Worm (Caenorhabditis elegans) whole organism, L4/young adult: ENCODE measurements around the gene pis-1.
A peak's percentile ranks its signal among the peaks of the same experiment; 100 is the strongest.

Experiments
- W03F9.2 ChIP-seq: fragments of 150-350 bp; optimal IDR thresholded peaks from 2 replicates; lab custom pipeline; 2014; ENCODE audit warnings: missing biosample characterization, missing genetic modification characterization
- dao-5 ChIP-seq: sonication (generic microtip); optimal IDR thresholded peaks from 2 replicates; lab custom pipeline; 2016; ENCODE audit warnings: missing genotype, missing genetic modification characterization, moderate library complexity, missing compliant biosample characterization
- him-1 ChIP-seq: sonication (generic microtip); optimal IDR thresholded peaks from 2 replicates; lab custom pipeline; 2016; ENCODE audit warnings: missing genotype, missing genetic modification reagents, missing genetic modification characterization, missing compliant biosample characterization

pis-1 gene

DNA sequence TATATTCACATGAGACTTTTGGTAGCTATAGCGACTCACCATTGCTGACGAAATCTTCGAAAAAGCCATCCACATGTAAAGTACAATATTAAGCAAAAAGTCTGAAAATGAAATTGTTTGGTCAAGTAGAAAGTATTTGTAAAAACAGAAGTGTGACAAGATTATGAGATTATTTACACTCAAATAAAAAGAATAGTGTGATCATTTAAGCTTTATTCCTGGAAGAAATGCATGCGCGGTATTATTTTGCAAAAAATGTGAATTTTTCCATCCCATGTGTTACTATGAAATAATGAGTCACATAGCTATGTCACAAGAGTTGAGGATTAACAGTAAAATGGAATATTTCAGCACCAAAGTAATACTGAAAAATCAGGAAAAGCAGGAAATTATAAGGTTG lies 14.2 kb upstream of the pis-1 start, which contains the start of gene dct-15:
Gene dct-15, minus strand, starts transcription at position 101 of the 400 bp plus-strand sequence.
- no peak for TF ChIP-seq him-1 (tag; lab: Kevin White, UChicago)
- TF ChIP-seq W03F9.2 (tag; lab: Kevin White, UChicago), result no peak
- no peak for TF ChIP-seq dao-5 (tag; lab: Kevin White, UChicago)

- no peak for TF ChIP-seq him-1 (tag; lab: Kevin White, UChicago)
- TF ChIP-seq W03F9.2 (tag; lab: Kevin White, UChicago), result peak; percentile 25
Measured at ce11 chrIV:9803544-9803943, 7.2 kb upstream of the pis-1 start.

DNA sequence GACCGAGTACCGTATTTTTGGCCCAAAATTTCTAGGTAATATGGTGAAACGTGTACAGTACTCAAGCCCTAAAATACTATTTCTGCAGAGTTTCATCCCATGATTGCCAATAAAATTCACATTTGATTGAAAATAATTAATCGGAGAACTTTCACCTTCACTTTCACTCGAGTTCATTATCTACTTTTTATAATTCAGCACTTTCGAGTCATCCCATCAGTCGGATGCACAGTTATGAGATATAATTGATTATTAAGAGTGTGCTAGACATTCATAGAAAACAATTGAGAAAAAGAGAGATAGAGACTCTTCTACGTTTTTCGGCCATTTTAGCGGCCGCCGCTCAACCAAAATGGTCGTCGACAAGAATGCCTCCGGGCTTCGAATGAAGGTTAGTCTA lies 6.3 kb upstream of the pis-1 start, which contains the start of gene fat-3:
Gene fat-3, plus strand, starts transcription at position 313 of the 400 bp plus-strand sequence.
- TF ChIP-seq him-1 (tag; lab: Kevin White, UChicago), result no peak
- TF ChIP-seq W03F9.2 (tag; lab: Kevin White, UChicago), result no peak
- TF ChIP-seq dao-5 (tag; lab: Kevin White, UChicago), result no peak

ce11 chrIV:9801418-9801817 lies 5.0 kb upstream of the pis-1 start:
- TF ChIP-seq him-1 (tag; lab: Kevin White, UChicago), result no peak
- TF ChIP-seq W03F9.2 (tag; lab: Kevin White, UChicago), result peak; percentile 2
- TF ChIP-seq dao-5 (tag; lab: Kevin White, UChicago), result no peak

DNA sequence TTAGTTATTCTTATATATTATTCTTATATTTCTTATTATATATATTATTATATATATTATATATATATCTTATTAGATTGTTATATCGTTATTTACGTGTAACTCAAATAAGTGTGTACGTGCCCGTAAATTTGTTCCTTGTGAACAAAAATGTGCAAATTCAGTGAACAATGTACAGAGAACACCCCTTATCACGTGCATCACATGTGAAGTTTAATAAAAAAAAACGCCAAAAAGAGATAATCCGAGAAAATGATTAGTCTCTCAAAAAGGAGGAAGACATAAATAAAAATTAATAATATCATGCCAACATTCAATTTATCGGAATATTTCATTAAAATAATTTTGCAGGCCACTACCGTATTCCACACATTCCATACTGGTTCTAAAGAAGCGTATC lies 3.3 kb upstream of the pis-1 start:
- TF ChIP-seq dao-5 (tag; lab: Kevin White, UChicago) (no peak), him-1 (tag; lab: Kevin White, UChicago) (no peak), W03F9.2 (tag; lab: Kevin White, UChicago) (no peak)

- TF ChIP-seq dao-5 (tag; lab: Kevin White, UChicago) (no peak), him-1 (tag; lab: Kevin White, UChicago) (no peak), W03F9.2 (tag; lab: Kevin White, UChicago) (no peak)
Measured at ce11 chrIV:9799129-9799528, 2.7 kb upstream of the pis-1 start, which contains the start of gene fat-4. Gene fat-4 (plus strand): TSS chrIV:9799429.

DNA sequence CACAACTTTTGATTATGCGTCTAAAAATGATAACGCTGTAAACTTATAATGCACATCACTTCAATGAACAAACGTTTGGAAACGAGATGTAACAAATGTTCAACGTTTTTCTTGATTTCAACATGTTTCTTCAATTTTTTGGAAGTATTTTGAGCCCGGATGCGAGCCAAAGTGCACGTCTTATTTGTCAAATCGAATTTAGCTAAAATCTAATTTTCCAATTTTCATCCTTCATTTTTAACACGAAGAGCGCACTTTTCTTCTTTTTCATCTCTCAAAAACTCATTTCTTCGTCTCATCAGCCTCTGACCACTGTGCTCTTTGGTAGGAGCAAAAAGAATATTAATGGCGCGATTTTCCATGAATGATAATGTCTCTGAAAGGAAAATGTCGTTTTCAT lies 1.9 kb upstream of the pis-1 start:
- TF ChIP-seq dao-5 (tag; lab: Kevin White, UChicago) (no peak), W03F9.2 (tag; lab: Kevin White, UChicago) (no peak), him-1 (tag; lab: Kevin White, UChicago) (no peak)

DNA sequence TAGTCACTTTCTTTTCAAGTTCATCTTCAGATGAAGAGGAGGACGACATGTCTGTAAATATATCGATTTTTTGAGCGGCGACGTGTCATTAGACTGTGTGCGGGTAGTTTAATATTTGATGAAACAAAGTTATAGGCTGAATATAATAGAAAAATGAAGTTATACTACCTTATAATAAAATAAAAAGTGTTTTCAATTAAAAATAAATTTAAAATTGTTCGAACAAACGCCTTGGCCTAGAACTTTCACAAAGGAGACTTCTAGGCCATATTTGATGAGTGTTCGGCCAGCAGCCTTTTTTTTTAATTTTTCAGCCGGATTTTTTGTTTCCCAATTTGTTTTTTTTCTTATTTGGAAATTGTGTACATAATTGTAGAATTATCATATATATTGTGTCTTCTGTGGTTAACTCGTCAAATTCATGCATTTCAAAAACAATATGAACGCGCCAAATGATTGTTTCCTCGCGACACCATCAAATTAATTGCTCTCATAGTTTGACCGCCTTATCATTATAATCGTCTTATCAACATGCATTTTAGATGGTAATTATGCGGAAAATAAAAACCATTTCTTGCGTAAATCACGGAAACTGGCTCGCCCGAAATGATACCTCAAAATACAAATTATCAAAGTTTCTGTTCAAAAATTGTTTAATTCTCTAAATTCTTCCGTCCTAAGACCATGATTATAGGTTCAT lies 1.1 kb upstream of the pis-1 start, which contains the start of gene T13F2.2:
Gene T13F2.2, minus strand, starts transcription at position 51 of the 700 bp plus-strand sequence.
- TF ChIP-seq him-1 (tag; lab: Kevin White, UChicago), result no peak
- no peak for TF ChIP-seq W03F9.2 (tag; lab: Kevin White, UChicago)
- no peak for TF ChIP-seq dao-5 (tag; lab: Kevin White, UChicago)

DNA sequence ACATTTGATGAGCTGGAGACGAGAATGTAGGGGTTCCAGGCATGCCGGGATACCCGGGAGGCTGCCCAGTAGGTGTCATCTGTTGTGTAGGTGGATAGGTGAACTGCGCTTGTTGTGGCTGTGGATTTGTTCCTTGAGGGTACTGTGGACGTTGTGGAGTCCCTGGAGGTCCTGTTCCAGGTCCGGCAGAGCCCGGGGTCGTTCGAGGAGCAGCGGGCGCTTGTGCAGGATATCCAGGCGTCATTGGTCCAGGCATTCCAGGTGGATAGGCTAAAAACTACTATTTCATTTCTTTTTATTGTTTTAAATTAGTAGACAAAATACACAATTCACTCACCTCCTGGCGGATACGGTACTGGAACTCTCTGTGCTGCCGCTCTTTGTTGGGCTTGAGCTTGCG lies 1.1 kb downstream of the pis-1 start:
- TF ChIP-seq dao-5 (tag; lab: Kevin White, UChicago) (no peak), W03F9.2 (tag; lab: Kevin White, UChicago) (no peak), him-1 (tag; lab: Kevin White, UChicago) (no peak)

DNA sequence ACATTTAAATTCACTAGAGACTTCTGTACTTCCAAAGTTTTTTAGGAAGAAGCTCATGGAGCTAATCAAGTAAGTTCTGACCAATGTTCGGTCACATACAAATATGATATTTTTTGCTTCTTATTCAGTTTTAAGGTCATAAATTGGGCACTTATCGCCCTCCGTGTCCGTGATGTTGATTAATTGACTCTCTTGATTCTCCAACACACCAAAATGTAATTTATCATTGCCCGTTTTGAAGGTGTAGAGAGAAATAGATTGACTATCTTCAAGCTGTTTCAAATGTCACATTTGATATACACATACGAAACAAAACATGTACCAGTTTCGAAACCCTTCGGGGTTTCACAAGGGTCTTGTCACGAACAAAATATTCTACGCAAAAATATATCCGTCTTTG lies 5.7 kb downstream of the pis-1 start:
- no peak for TF ChIP-seq W03F9.2 (tag; lab: Kevin White, UChicago)
- TF ChIP-seq him-1 (tag; lab: Kevin White, UChicago), result no peak
- TF ChIP-seq dao-5 (tag; lab: Kevin White, UChicago), result no peak

ce11 chrIV:9789496-9789895 lies 6.9 kb downstream of the pis-1 start, which contains the start of gene T13F2.4:
Gene T13F2.4 (plus strand): TSS chrIV:9789796.
- TF ChIP-seq W03F9.2 (tag; lab: Kevin White, UChicago) (no peak), him-1 (tag; lab: Kevin White, UChicago) (no peak), dao-5 (tag; lab: Kevin White, UChicago) (no peak)

- TF ChIP-seq dao-5 (tag; lab: Kevin White, UChicago) (no peak), W03F9.2 (tag; lab: Kevin White, UChicago) (no peak)
Measured at ce11 chrIV:9784689-9785088, 11.7 kb downstream of the pis-1 start, which contains the start of gene sre-4. Gene sre-4 (minus strand): TSS chrIV:9784789.

ce11 chrIV:9778016-9778415 lies 18.4 kb downstream of the pis-1 start, which contains the start of gene T13F2.6:
Gene T13F2.6 (plus strand): TSS chrIV:9778321.
- TF ChIP-seq W03F9.2 (tag; lab: Kevin White, UChicago) (peak; percentile 43), him-1 (tag; lab: Kevin White, UChicago) (no peak)

DNA sequence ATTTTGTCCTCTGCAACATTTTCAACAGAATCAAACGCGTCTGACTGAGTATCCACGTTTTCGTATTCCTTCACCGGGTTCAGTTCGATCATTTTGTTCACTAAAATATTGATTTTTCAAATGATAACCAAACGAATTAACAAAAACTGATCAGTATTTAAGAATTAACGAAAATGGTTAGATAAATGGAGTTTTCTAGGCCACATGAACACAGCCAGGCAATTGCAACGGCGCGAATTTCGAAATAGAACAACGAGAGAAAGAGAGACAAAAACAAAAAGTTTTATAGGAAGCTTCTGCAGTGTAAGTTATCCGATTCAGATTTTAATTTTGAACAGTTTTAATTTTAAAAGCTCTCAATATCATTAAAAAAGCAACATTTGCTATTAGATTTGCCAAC lies 18.9 kb downstream of the pis-1 start, which contains the start of gene sna-2:
Gene sna-2, minus strand, starts transcription at position 100 of the 400 bp plus-strand sequence.
- TF ChIP-seq W03F9.2 (tag; lab: Kevin White, UChicago), result no peak
- no peak for TF ChIP-seq dao-5 (tag; lab: Kevin White, UChicago)
- TF ChIP-seq him-1 (tag; lab: Kevin White, UChicago), result no peak
